Worm (Caenorhabditis elegans) whole organism, young adult: ENCODE results near the gene cyp-35A5.

Experiments
- B0261.1 ChIP-seq: sonication (generic microtip); optimal IDR thresholded peaks from 2 replicates; lab custom pipeline; 2016; ENCODE audit warnings: mild to moderate bottlenecking, missing genetic modification characterization, moderate library complexity, missing compliant biosample characterization
- C17E4.6 ChIP-seq: fragments of 200-800 bp; sonication (Bioruptor generic); IDR thresholded peaks from 2 replicates; pipeline ENCODE4 v1.3.6; 2022; ENCODE audit warnings: missing genetic modification reagents, missing genetic modification characterization, missing compliant biosample characterization
- D2030.7 ChIP-seq: fragments of 200-800 bp; sonication (Bioruptor generic); IDR thresholded peaks from 2 replicates; pipeline ENCODE4 v1.3.6; 2022; ENCODE audit warnings: missing genetic modification reagents, missing genetic modification characterization, missing compliant biosample characterization
- F22D6.2 ChIP-seq: sonication (generic microtip); optimal IDR thresholded peaks from 2 replicates; lab custom pipeline; 2016; ENCODE audit warnings: mild to moderate bottlenecking, missing genetic modification characterization, missing compliant biosample characterization
- F23B12.7 ChIP-seq: sonication (generic microtip); optimal IDR thresholded peaks from 2 replicates; lab custom pipeline; 2017; ENCODE audit warnings: missing genetic modification characterization, mild to moderate bottlenecking, missing compliant biosample characterization, antibody characterized with exemption, moderate library complexity; ENCODE audit not compliant: insufficient read depth
- K11D2.4 ChIP-seq: fragments of 200-800 bp; sonication (Bioruptor generic); IDR thresholded peaks from 2 replicates; pipeline ENCODE4 v1.3.6; 2022; ENCODE audit warnings: missing genetic modification reagents, missing genetic modification characterization, missing compliant biosample characterization
- ZK185.1 ChIP-seq: sonication (generic microtip); optimal IDR thresholded peaks from 2 replicates; lab custom pipeline; 2016; ENCODE audit warnings: mild to moderate bottlenecking, missing genetic modification characterization, missing compliant biosample characterization; ENCODE audit not compliant: poor library complexity, severe bottlenecking
- attf-3 ChIP-seq: fragments of 200-800 bp; sonication (Bioruptor generic); conservative IDR thresholded peaks from 2 replicates; pipeline ENCODE4 v1.3.6; 2022; ENCODE audit warnings: missing genetic modification reagents, missing genetic modification characterization, missing compliant biosample characterization
- ceh-40 ChIP-seq: fragments of 200-800 bp; sonication (Bioruptor generic); IDR thresholded peaks from 2 replicates; pipeline ENCODE4 v1.3.6; 2022; ENCODE audit warnings: missing genetic modification characterization, missing compliant biosample characterization
- ceh-79 ChIP-seq: sonication (generic microtip); optimal IDR thresholded peaks from 2 replicates; lab custom pipeline; 2017; ENCODE audit warnings: mild to moderate bottlenecking, missing genetic modification characterization, missing compliant biosample characterization
- die-1 ChIP-seq: sonication (generic microtip); optimal IDR thresholded peaks from 2 replicates; lab custom pipeline; 2016; ENCODE audit warnings: missing genotype, mild to moderate bottlenecking, missing genetic modification characterization, missing compliant biosample characterization
- dpff-1 ChIP-seq: sonication (generic microtip); optimal IDR thresholded peaks from 2 replicates; lab custom pipeline; 2017; ENCODE audit warnings: mild to moderate bottlenecking, missing genetic modification characterization, missing compliant biosample characterization
- egl-18 ChIP-seq: fragments of 200-800 bp; sonication (Bioruptor generic); IDR thresholded peaks from 2 replicates; pipeline ENCODE4 v1.3.6; 2022; ENCODE audit warnings: missing genetic modification reagents, missing genetic modification characterization, missing compliant biosample characterization
- ekl-4 ChIP-seq: fragments of 200-800 bp; sonication (Bioruptor generic); IDR thresholded peaks from 2 replicates; pipeline ENCODE4 v1.3.6; 2022; ENCODE audit warnings: missing genetic modification reagents, missing genetic modification characterization, missing compliant biosample characterization
- him-1 ChIP-seq: sonication (generic microtip); optimal IDR thresholded peaks from 2 replicates; lab custom pipeline; 2016; ENCODE audit warnings: missing genotype, missing genetic modification reagents, missing genetic modification characterization, missing compliant biosample characterization
- hrde-1 ChIP-seq: sonication (generic microtip); optimal IDR thresholded peaks from 2 replicates; lab custom pipeline; 2016; ENCODE audit warnings: missing genetic modification characterization, mild to moderate bottlenecking, missing compliant biosample characterization, moderate library complexity, missing genotype, missing genetic modification reagents, borderline replicate concordance
- hsf-1 ChIP-seq: fragments of 200-800 bp; sonication (Bioruptor generic); IDR thresholded peaks from 2 replicates; pipeline ENCODE4 v1.3.6; 2022; ENCODE audit warnings: missing genetic modification reagents, missing genetic modification characterization, missing compliant biosample characterization
- lin-26 ChIP-seq: fragments of 200-800 bp; sonication (Bioruptor generic); IDR thresholded peaks from 2 replicates; pipeline ENCODE4 v1.3.6; 2022; ENCODE audit warnings: missing genetic modification reagents, missing genetic modification characterization, missing compliant biosample characterization
- lin-54 ChIP-seq: fragments of 200-800 bp; sonication (Bioruptor generic); optimal IDR thresholded peaks from 2 replicates; lab custom pipeline; 2018; ENCODE audit warnings: mild to moderate bottlenecking, missing genetic modification characterization, missing compliant biosample characterization
- lsl-1 ChIP-seq: fragments of 200-800 bp; sonication (Bioruptor generic); optimal IDR thresholded peaks from 2 replicates; lab custom pipeline; 2018; ENCODE audit warnings: mild to moderate bottlenecking, missing genetic modification characterization, moderate library complexity, missing compliant biosample characterization
- madf-10 ChIP-seq: sonication (generic microtip); optimal IDR thresholded peaks from 2 replicates; lab custom pipeline; 2016; ENCODE audit warnings: mild to moderate bottlenecking, missing genetic modification characterization, missing compliant biosample characterization
- mcd-1 ChIP-seq: fragments of 200-800 bp; sonication (Bioruptor generic); IDR thresholded peaks from 2 replicates; pipeline ENCODE4 v1.3.6; 2022; ENCODE audit warnings: missing genetic modification reagents, missing genetic modification characterization, missing compliant biosample characterization
- nfya-2 ChIP-seq: fragments of 200-800 bp; sonication (Bioruptor generic); IDR thresholded peaks from 2 replicates; pipeline ENCODE4 v1.3.6; 2022; ENCODE audit warnings: missing genetic modification reagents, missing genetic modification characterization, missing compliant biosample characterization
- nhr-120 ChIP-seq: fragments of 200-800 bp; sonication (Bioruptor generic); IDR thresholded peaks from 2 replicates; pipeline ENCODE4 v1.3.6; 2022; ENCODE audit warnings: missing genetic modification characterization, missing compliant biosample characterization
- pbrm-1 ChIP-seq: fragments of 200-800 bp; sonication (Bioruptor generic); IDR thresholded peaks from 2 replicates; pipeline ENCODE4 v1.3.6; 2022; ENCODE audit warnings: missing genetic modification reagents, missing genetic modification characterization, missing compliant biosample characterization
- sdz-38 ChIP-seq: sonication (generic microtip); optimal IDR thresholded peaks from 2 replicates; lab custom pipeline; 2016; ENCODE audit warnings: missing genotype, missing genetic modification characterization, missing compliant biosample characterization
- sea-2 ChIP-seq: fragments of 200-800 bp; sonication (Bioruptor generic); IDR thresholded peaks from 2 replicates; pipeline ENCODE4 v1.3.6; 2022; ENCODE audit warnings: missing genetic modification characterization, missing compliant biosample characterization
- snpc-1.3 ChIP-seq: sonication (generic microtip); optimal IDR thresholded peaks from 2 replicates; lab custom pipeline; 2017; ENCODE audit warnings: missing genetic modification characterization, mild to moderate bottlenecking, missing compliant biosample characterization, antibody characterized with exemption, moderate library complexity, missing genotype, missing genetic modification reagents; ENCODE audit not compliant: insufficient read depth
- snpc-3.4 ChIP-seq: sonication (generic microtip); optimal IDR thresholded peaks from 2 replicates; lab custom pipeline; 2017; ENCODE audit warnings: missing genetic modification characterization, mild to moderate bottlenecking, missing compliant biosample characterization, antibody characterized with exemption, moderate library complexity, missing genotype, missing genetic modification reagents
- snpc-4 ChIP-seq, 5 experiments: fragments of 150-350 bp in 1 of 5; sonication (generic microtip) in 4 of 5; optimal IDR thresholded peaks; 2 replicates each; lab custom pipeline; 2014 to 2018; ENCODE audit warnings: missing genetic modification characterization in 5 of 5, missing biosample characterization in 3 of 5, antibody characterized with exemption in 2 of 5, mild to moderate bottlenecking in 2 of 5, missing compliant biosample characterization in 2 of 5, missing genotype in 2 of 5, moderate library complexity in 2 of 5, missing genetic modification reagents in 1 of 5
- unc-130 ChIP-seq: sonication (generic microtip); optimal IDR thresholded peaks from 2 replicates; lab custom pipeline; 2016; ENCODE audit warnings: missing genetic modification reagents, missing genetic modification characterization, missing compliant biosample characterization
- xnd-1 ChIP-seq: sonication (generic microtip); optimal IDR thresholded peaks from 2 replicates; lab custom pipeline; 2016; ENCODE audit warnings: missing genotype, missing genetic modification reagents, missing genetic modification characterization, missing compliant biosample characterization
- ztf-3 ChIP-seq: fragments of 200-800 bp; sonication (Bioruptor generic); optimal IDR thresholded peaks from 2 replicates; lab custom pipeline; 2018; ENCODE audit warnings: mild to moderate bottlenecking, missing genetic modification characterization, missing compliant biosample characterization
- ztf-6 ChIP-seq: fragments of 200-800 bp; sonication (Bioruptor generic); IDR thresholded peaks from 2 replicates; pipeline ENCODE4 v1.3.6; 2022; ENCODE audit warnings: missing genetic modification reagents, missing genetic modification characterization, missing compliant biosample characterization

cyp-35A5 gene

ce11 chrV:3903424-3903823, 32.7 kb upstream of the cyp-35A5 start:
- TF ChIP-seq attf-3 (GFP tag; lab: Robert Waterston, UW), result no peak
- TF ChIP-seq snpc-3.4 (tag; lab: Kevin White, UChicago), result no peak
- no peak for TF ChIP-seq pbrm-1
- no peak for TF ChIP-seq xnd-1
- TF ChIP-seq ztf-3, result no peak
- no peak for TF ChIP-seq him-1
- no peak for TF ChIP-seq hrde-1
- TF ChIP-seq ceh-40 (GFP tag; lab: Robert Waterston, UW), result no peak
- TF ChIP-seq hsf-1, result no peak
- TF ChIP-seq dpff-1, result no peak
- TF ChIP-seq, all 124 proteins: peak for 0

- TF ChIP-seq sea-2 (GFP tag; lab: Robert Waterston, UW) (no peak), snpc-1.3 (tag; lab: Kevin White, UChicago) (no peak), unc-130 (GFP tag; lab: Kevin White, UChicago) (no peak), mcd-1 (GFP tag; lab: Robert Waterston, UW) (no peak), madf-10 (tag; lab: Kevin White, UChicago) (no peak), hsf-1 (no peak), F22D6.2 (tag; lab: Kevin White, UChicago) (no peak), ceh-79 (tag; lab: Kevin White, UChicago) (no peak), sdz-38 (tag; lab: Kevin White, UChicago) (no peak), hrde-1 (no peak)
Observed at ce11 chrV:3905841-3906240, 30.3 kb upstream of the cyp-35A5 start, which contains the start of gene nhr-156. TSS of gene nhr-156 (plus strand) at chrV:3906106.

DNA sequence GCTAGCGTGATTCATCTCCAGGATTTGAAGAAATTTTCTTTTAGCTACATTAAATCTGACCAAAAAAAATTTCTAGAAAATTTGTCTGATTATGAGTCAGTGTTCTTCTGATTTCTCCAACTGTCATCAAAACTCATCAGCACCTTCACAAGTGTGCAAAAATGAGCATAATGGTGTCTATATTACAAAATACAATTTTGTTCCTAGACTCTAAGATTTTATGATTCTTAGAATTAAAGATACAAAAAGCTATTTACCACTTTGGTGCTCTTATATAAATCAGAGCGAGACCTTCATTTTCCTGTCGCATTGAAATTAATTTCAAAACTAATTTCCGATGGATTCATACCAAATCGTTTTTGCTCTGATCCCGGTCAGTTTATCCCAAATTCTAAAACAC, 23.7 kb upstream of the cyp-35A5 start, which contains the start of gene srx-68:
Gene srx-68 (plus strand): TSS at position 301 of the 400 bp plus-strand sequence.
- TF ChIP-seq lin-26 (GFP tag; lab: Robert Waterston, UW), result no peak
- TF ChIP-seq pbrm-1, result no peak
- no peak for TF ChIP-seq ZK185.1 (tag; lab: Kevin White, UChicago)

DNA sequence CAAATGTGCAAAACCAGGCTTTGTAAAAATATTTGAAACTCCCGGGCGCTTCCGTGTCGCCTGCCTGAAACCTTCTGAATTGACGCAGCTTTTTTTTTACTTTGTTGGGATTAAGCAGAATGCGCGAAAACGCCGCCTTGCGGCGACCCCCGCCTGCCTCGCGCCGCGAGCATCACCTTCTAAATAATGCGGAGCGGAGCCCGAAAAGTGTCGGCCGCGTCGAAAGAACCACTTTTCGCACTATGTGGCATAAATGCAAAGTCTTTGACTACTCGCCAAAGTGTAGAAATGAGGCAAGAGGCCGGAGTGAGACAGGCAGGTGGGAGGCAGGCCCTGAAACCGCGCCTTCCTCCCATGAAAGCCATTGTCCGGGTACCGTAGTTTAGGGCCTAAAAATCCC, 23.0 kb upstream of the cyp-35A5 start:
- TF ChIP-seq D2030.7 (GFP tag; lab: Robert Waterston, UW) (no peak), egl-18 (GFP tag; lab: Robert Waterston, UW) (no peak), snpc-4 (GFP tag; optimal IDR thresholded peaks at IDR 0.05; lab: Kevin White, UChicago) (no peak), snpc-4 (tag; optimal IDR thresholded peaks at IDR 0.05; lab: Kevin White, UChicago) (peak in 2 of 4 experiments; percentile 60 to 79), F23B12.7 (no peak), lsl-1 (no peak), ekl-4 (no peak), lin-54 (GFP tag; lab: Kevin White, UChicago) (no peak), dpff-1 (no peak), C17E4.6 (GFP tag; lab: Robert Waterston, UW) (no peak), ztf-6 (no peak), nhr-120 (GFP tag; lab: Robert Waterston, UW) (0 out of 2 replicates have a peak, but pooled peaks have one; percentile 38), die-1 (tag; lab: Kevin White, UChicago) (no peak)

ce11 chrV:3916480-3916879, 19.6 kb upstream of the cyp-35A5 start, which contains the start of gene srx-67:
TSS of gene srx-67 (plus strand) at chrV:3916780.
- TF ChIP-seq B0261.1, result no peak
- no peak for TF ChIP-seq nfya-2
- no peak for TF ChIP-seq nhr-120 (GFP tag; lab: Robert Waterston, UW)
- no peak for TF ChIP-seq K11D2.4 (GFP tag; lab: Robert Waterston, UW)
